Fruit fly (Drosophila melanogaster): ENCODE data around the gene eEF1alpha2.
A peak's percentile ranks its signal among the peaks of the same experiment; 100 is the strongest.

eEF1alpha2 gene

dm6 chr3R:31718168-31718565 lies 20.1 kb upstream of the eEF1alpha2 start:
- TF ChIP-seq psq (optimal IDR thresholded peaks at IDR 0.05) (no peak), EcR (GFP tag; optimal IDR thresholded peaks at IDR 0.05) (no peak), Dll (optimal IDR thresholded peaks at IDR 0.05) (no peak), CG8478 (optimal IDR thresholded peaks at IDR 0.05) (no peak), pan (optimal IDR thresholded peaks at IDR 0.05) (peak; percentile 82), usp (GFP tag; optimal IDR thresholded peaks at IDR 0.05) (no peak)

dm6 chr3R:31718967-31719366 lies 19.3 kb upstream of the eEF1alpha2 start:
- no peak for TF ChIP-seq EcR (GFP tag; optimal IDR thresholded peaks at IDR 0.05)
- TF ChIP-seq pan (optimal IDR thresholded peaks at IDR 0.05) = no peak
- TF ChIP-seq psq (optimal IDR thresholded peaks at IDR 0.05) = no peak
- no peak for TF ChIP-seq CG8478 (optimal IDR thresholded peaks at IDR 0.05)
- no peak for TF ChIP-seq usp (GFP tag; optimal IDR thresholded peaks at IDR 0.05)
- no peak for TF ChIP-seq Dll (optimal IDR thresholded peaks at IDR 0.05)

- no peak for TF ChIP-seq CG8478 (optimal IDR thresholded peaks at IDR 0.05)
Observed at dm6 chr3R:31719497-31719896, 18.8 kb upstream of the eEF1alpha2 start.

dm6 chr3R:31720112-31720511 lies 18.2 kb upstream of the eEF1alpha2 start:
- no peak for TF ChIP-seq usp (GFP tag; optimal IDR thresholded peaks at IDR 0.05)
- no peak for TF ChIP-seq psq (optimal IDR thresholded peaks at IDR 0.05)
- no peak for TF ChIP-seq EcR (GFP tag; optimal IDR thresholded peaks at IDR 0.05)
- TF ChIP-seq CG8478 (optimal IDR thresholded peaks at IDR 0.05) = no peak
- TF ChIP-seq Dll (optimal IDR thresholded peaks at IDR 0.05) = no peak
- TF ChIP-seq pan (optimal IDR thresholded peaks at IDR 0.05) = no peak

- TF ChIP-seq EcR (GFP tag; optimal IDR thresholded peaks at IDR 0.05) (no peak), CG8478 (optimal IDR thresholded peaks at IDR 0.05) (no peak), usp (GFP tag; optimal IDR thresholded peaks at IDR 0.05) (no peak), Dll (optimal IDR thresholded peaks at IDR 0.05) (no peak), psq (optimal IDR thresholded peaks at IDR 0.05) (no peak), pan (optimal IDR thresholded peaks at IDR 0.05) (no peak)
Observed at dm6 chr3R:31721466-31721865, 16.8 kb upstream of the eEF1alpha2 start.

dm6 chr3R:31721958-31722357 lies 16.3 kb upstream of the eEF1alpha2 start:
- TF ChIP-seq CG8478 (optimal IDR thresholded peaks at IDR 0.05) (no peak), EcR (GFP tag; optimal IDR thresholded peaks at IDR 0.05) (no peak), usp (GFP tag; optimal IDR thresholded peaks at IDR 0.05) (no peak), pan (optimal IDR thresholded peaks at IDR 0.05) (no peak), psq (optimal IDR thresholded peaks at IDR 0.05) (no peak), Dll (optimal IDR thresholded peaks at IDR 0.05) (no peak)

- TF ChIP-seq psq (optimal IDR thresholded peaks at IDR 0.05) = no peak
- no peak for TF ChIP-seq CG8478 (optimal IDR thresholded peaks at IDR 0.05)
- no peak for TF ChIP-seq Dll (optimal IDR thresholded peaks at IDR 0.05)
- TF ChIP-seq pan (optimal IDR thresholded peaks at IDR 0.05) = no peak
- TF ChIP-seq usp (GFP tag; optimal IDR thresholded peaks at IDR 0.05) = no peak
- no peak for TF ChIP-seq EcR (GFP tag; optimal IDR thresholded peaks at IDR 0.05)
Observed at dm6 chr3R:31723206-31723933, 14.9 kb upstream of the eEF1alpha2 start.

- TF ChIP-seq Dll (optimal IDR thresholded peaks at IDR 0.05) = no peak
- TF ChIP-seq EcR (GFP tag; optimal IDR thresholded peaks at IDR 0.05) = no peak
Observed at dm6 chr3R:31724136-31724535, 14.1 kb upstream of the eEF1alpha2 start.

dm6 chr3R:31724580-31725320 lies 13.5 kb upstream of the eEF1alpha2 start:
- peak in 1 of 2 experiments; percentile 52 for TF ChIP-seq EcR (GFP tag; optimal IDR thresholded peaks at IDR 0.05)
- TF ChIP-seq Dll (optimal IDR thresholded peaks at IDR 0.05) = peak; percentile 91
- no peak for TF ChIP-seq pan (optimal IDR thresholded peaks at IDR 0.05)
- TF ChIP-seq usp (GFP tag; optimal IDR thresholded peaks at IDR 0.05) = no peak
- TF ChIP-seq psq (optimal IDR thresholded peaks at IDR 0.05) = no peak
- TF ChIP-seq CG8478 (optimal IDR thresholded peaks at IDR 0.05) = no peak

- TF ChIP-seq Dll (optimal IDR thresholded peaks at IDR 0.05) (peak; percentile 32), usp (GFP tag; optimal IDR thresholded peaks at IDR 0.05) (no peak), pan (optimal IDR thresholded peaks at IDR 0.05) (no peak), EcR (GFP tag; optimal IDR thresholded peaks at IDR 0.05) (no peak)
Observed at dm6 chr3R:31725486-31726227, 12.6 kb upstream of the eEF1alpha2 start.

- TF ChIP-seq EcR (GFP tag; optimal IDR thresholded peaks at IDR 0.05) = no peak
- TF ChIP-seq CG8478 (optimal IDR thresholded peaks at IDR 0.05) = no peak
- no peak for TF ChIP-seq usp (GFP tag; optimal IDR thresholded peaks at IDR 0.05)
- no peak for TF ChIP-seq pan (optimal IDR thresholded peaks at IDR 0.05)
- TF ChIP-seq psq (optimal IDR thresholded peaks at IDR 0.05) = no peak
- TF ChIP-seq Dll (optimal IDR thresholded peaks at IDR 0.05) = no peak
Observed at dm6 chr3R:31726286-31726685, 12.0 kb upstream of the eEF1alpha2 start.

- TF ChIP-seq pan (optimal IDR thresholded peaks at IDR 0.05) = no peak
- no peak for TF ChIP-seq usp (GFP tag; optimal IDR thresholded peaks at IDR 0.05)
- no peak for TF ChIP-seq CG8478 (optimal IDR thresholded peaks at IDR 0.05)
- TF ChIP-seq Dll (optimal IDR thresholded peaks at IDR 0.05) = no peak
- TF ChIP-seq psq (optimal IDR thresholded peaks at IDR 0.05) = no peak
- no peak for TF ChIP-seq EcR (GFP tag; optimal IDR thresholded peaks at IDR 0.05)
Observed at dm6 chr3R:31727773-31728172, 10.5 kb upstream of the eEF1alpha2 start.
